Fruit fly (Drosophila melanogaster) Kc167 (cell line): ENCODE measurements around the gene cyst.

Source experiments
- Myc ChIP-seq: fragments of >200 bp; optimal IDR thresholded peaks from 2 replicates; lab custom pipeline; 2017; ENCODE audit warnings: missing external identifiers
- Sin3A ChIP-seq: fragments of >200 bp; optimal IDR thresholded peaks from 2 replicates; lab custom pipeline; 2018; ENCODE audit warnings: missing external identifiers
- h ChIP-seq: fragments of >200 bp; optimal IDR thresholded peaks from 3 replicates; lab custom pipeline; 2018; ENCODE audit warnings: missing external identifiers
- insv ChIP-seq: fragments of >200 bp; optimal IDR thresholded peaks from 3 replicates; lab custom pipeline; 2018; ENCODE audit warnings: missing external identifiers
- psq ChIP-seq: fragments of >200 bp; optimal IDR thresholded peaks from 2 replicates; lab custom pipeline; 2017; ENCODE audit warnings: missing external identifiers
- ttk ChIP-seq: sonication (Bioruptor generic); optimal IDR thresholded peaks from 2 replicates; lab custom pipeline; 2017; ENCODE audit warnings: missing external identifiers

- TF ChIP-seq psq (lab: Kevin White, UChicago) (no peak), h (no peak), Myc (lab: Kevin White, UChicago) (no peak), Sin3A (lab: Kevin White, UChicago) (no peak), ttk (lab: Kevin White, UChicago) (no peak), insv (no peak)
These were observed 3.6 kb upstream of the cyst start for dm6 chr2L:19512184-19512583.
